Worm (Caenorhabditis elegans): Measurements from ENCODE around the gene F14F7.4.
A peak's percentile ranks its signal among the peaks of the same experiment; 100 is the strongest.

F14F7.4 gene

ce11 chrIII:13066828-13067227 is 37.3 kb upstream of the F14F7.4 start:
- TF ChIP-seq mdl-1 (tag; optimal IDR thresholded peaks at IDR 0.05) = no peak
- no peak for TF ChIP-seq elt-2 (tag; optimal IDR thresholded peaks at IDR 0.05)
- TF ChIP-seq egl-5 (tag; optimal IDR thresholded peaks at IDR 0.05) = peak; percentile 22
- TF ChIP-seq unc-39 (tag; optimal IDR thresholded peaks at IDR 0.05) = no peak

ce11 chrIII:13065694-13066093 is 36.2 kb upstream of the F14F7.4 start:
- TF ChIP-seq lsy-12 (tag; optimal IDR thresholded peaks at IDR 0.05) = peak; percentile 39
- TF ChIP-seq ceh-28 (tag; optimal IDR thresholded peaks at IDR 0.05) = no peak
- peak; percentile 17 for TF ChIP-seq nhr-25 (tag; optimal IDR thresholded peaks at IDR 0.05)
- TF ChIP-seq fos-1 (tag; optimal IDR thresholded peaks at IDR 0.05) = no peak
- TF ChIP-seq ztf-4 (tag; optimal IDR thresholded peaks at IDR 0.05) = no peak

ce11 chrIII:13064213-13065184 is 35.0 kb upstream of the F14F7.4 start:
- TF ChIP-seq nfya-1 (tag; optimal IDR thresholded peaks at IDR 0.05; ENCODE audit: insufficient read depth) (peak; percentile 2), mdl-1 (tag; optimal IDR thresholded peaks at IDR 0.05) (no peak)

- TF ChIP-seq nhr-43 (tag; optimal IDR thresholded peaks at IDR 0.05; ENCODE audit: poor library complexity, severe bottlenecking) (no peak), nhr-237 (tag; optimal IDR thresholded peaks at IDR 0.05) (no peak), unc-62 (GFP tag; optimal IDR thresholded peaks at IDR 0.05) (no peak), lin-39 (tag; optimal IDR thresholded peaks at IDR 0.05) (no peak), mml-1 (tag; optimal IDR thresholded peaks at IDR 0.05) (no peak), fkh-10 (GFP tag; optimal IDR thresholded peaks at IDR 0.05) (no peak), elt-3 (tag; optimal IDR thresholded peaks at IDR 0.05) (no peak), R02D3.7 (tag; optimal IDR thresholded peaks at IDR 0.05) (no peak), ztf-4 (tag; optimal IDR thresholded peaks at IDR 0.05) (no peak), elt-1 (tag; optimal IDR thresholded peaks at IDR 0.05) (no peak), nhr-11 (tag; optimal IDR thresholded peaks at IDR 0.05) (no peak), nhr-12 (tag; optimal IDR thresholded peaks at IDR 0.05) (no peak), tbx-2 (tag; optimal IDR thresholded peaks at IDR 0.05) (no peak), fkh-2 (tag; optimal IDR thresholded peaks at IDR 0.05) (no peak), ceh-82 (tag; optimal IDR thresholded peaks at IDR 0.05) (no peak), eor-1 (tag; optimal IDR thresholded peaks at IDR 0.05) (no peak)
Observed at ce11 chrIII:13062989-13063388, 33.5 kb upstream of the F14F7.4 start.

- peak; percentile 41 for TF ChIP-seq pqm-1 (tag; optimal IDR thresholded peaks at IDR 0.05)
- TF ChIP-seq ztf-11 (tag; optimal IDR thresholded peaks at IDR 0.05) = no peak
- peak; percentile 64 for TF ChIP-seq ama-1 (optimal IDR thresholded peaks at IDR 0.05)
- TF ChIP-seq lin-15B (tag; optimal IDR thresholded peaks at IDR 0.05) = peak; percentile 66
- no peak for TF ChIP-seq nhr-28 (tag; optimal IDR thresholded peaks at IDR 0.05)
- TF ChIP-seq daf-12 (tag; optimal IDR thresholded peaks at IDR 0.05) = no peak
- TF ChIP-seq nhr-11 (tag; optimal IDR thresholded peaks at IDR 0.05) = peak; percentile 77
- no peak for TF ChIP-seq nhr-237 (tag; optimal IDR thresholded peaks at IDR 0.05)
- peak; percentile 49 for TF ChIP-seq nhr-43 (tag; optimal IDR thresholded peaks at IDR 0.05; ENCODE audit: poor library complexity, severe bottlenecking)
- no peak for TF ChIP-seq nhr-76 (tag; optimal IDR thresholded peaks at IDR 0.05)
- peak; percentile 87 for TF ChIP-seq unc-62 (GFP tag; optimal IDR thresholded peaks at IDR 0.05)
- no peak for TF ChIP-seq ceh-9 (tag; optimal IDR thresholded peaks at IDR 0.05)
- TF ChIP-seq elt-2 (tag; optimal IDR thresholded peaks at IDR 0.05) = peak; percentile 56
- TF ChIP-seq nhr-67 (tag; optimal IDR thresholded peaks at IDR 0.05) = no peak
- peak; percentile 19 for TF ChIP-seq nhr-77 (tag; optimal IDR thresholded peaks at IDR 0.05)
- TF ChIP-seq unc-39 (tag; optimal IDR thresholded peaks at IDR 0.05) = peak; percentile 49
- peak; percentile 55 for TF ChIP-seq ceh-82 (tag; optimal IDR thresholded peaks at IDR 0.05)
- TF ChIP-seq nhr-23 (tag; optimal IDR thresholded peaks at IDR 0.05) = peak; percentile 83
- TF ChIP-seq sea-2 (GFP tag; optimal IDR thresholded peaks at IDR 0.05) = peak; percentile 6
- TF ChIP-seq mml-1 (tag; optimal IDR thresholded peaks at IDR 0.05) = no peak
- TF ChIP-seq nhr-12 (tag; optimal IDR thresholded peaks at IDR 0.05) = no peak
- peak; percentile 97 for TF ChIP-seq lin-39 (tag; optimal IDR thresholded peaks at IDR 0.05)
- TF ChIP-seq pha-4 (tag; optimal IDR thresholded peaks at IDR 0.05) = peak; percentile 97
- peak; percentile 84 for TF ChIP-seq elt-1 (tag; optimal IDR thresholded peaks at IDR 0.05)
- TF ChIP-seq aly-2 (tag; optimal IDR thresholded peaks at IDR 0.05) = peak; percentile 35
- TF ChIP-seq skn-1 (tag; optimal IDR thresholded peaks at IDR 0.05) = peak; percentile 78
- TF ChIP-seq fkh-2 (tag; optimal IDR thresholded peaks at IDR 0.05) = peak; percentile 85
- peak; percentile 38 for TF ChIP-seq zag-1 (tag; optimal IDR thresholded peaks at IDR 0.05)
- peak; percentile 90 for TF ChIP-seq nhr-25 (tag; optimal IDR thresholded peaks at IDR 0.05)
- TF ChIP-seq nfya-1 (tag; optimal IDR thresholded peaks at IDR 0.05; ENCODE audit: insufficient read depth) = peak; percentile 97
- peak; percentile 98 for TF ChIP-seq fkh-10 (GFP tag; optimal IDR thresholded peaks at IDR 0.05)
- peak; percentile 75 for TF ChIP-seq ztf-4 (tag; optimal IDR thresholded peaks at IDR 0.05)
- TF ChIP-seq egl-5 (tag; optimal IDR thresholded peaks at IDR 0.05) = peak; percentile 97
Observed at ce11 chrIII:13062414-13062965, 33.0 kb upstream of the F14F7.4 start.
